Worm (Caenorhabditis elegans): ENCODE measurements around the gene Y57G11A.4.

- no peak for TF ChIP-seq elt-3 (tag; optimal IDR thresholded peaks at IDR 0.05)
- no peak for TF ChIP-seq nhr-11 (tag; optimal IDR thresholded peaks at IDR 0.05)
- no peak for TF ChIP-seq ama-1 (optimal IDR thresholded peaks at IDR 0.05)
- TF ChIP-seq elt-1 (tag; optimal IDR thresholded peaks at IDR 0.05), result no peak
- no peak for TF ChIP-seq ceh-82 (tag; optimal IDR thresholded peaks at IDR 0.05)
- no peak for TF ChIP-seq ZK546.5 (tag; optimal IDR thresholded peaks at IDR 0.05)
- no peak for TF ChIP-seq unc-39 (tag; optimal IDR thresholded peaks at IDR 0.05)
- no peak for TF ChIP-seq lin-39 (tag; optimal IDR thresholded peaks at IDR 0.05)
- no peak for TF ChIP-seq lsy-2 (tag; optimal IDR thresholded peaks at IDR 0.05)
- TF ChIP-seq egl-27 (tag; optimal IDR thresholded peaks at IDR 0.05), result no peak
- no peak for TF ChIP-seq snpc-4 (tag; optimal IDR thresholded peaks at IDR 0.05)
- no peak for TF ChIP-seq nhr-25 (tag; optimal IDR thresholded peaks at IDR 0.05)
Observed at ce11 chrIV:14506995-14507394, 24.9 kb downstream of the Y57G11A.4 start.

Data from whole organism, L2 larva.